Worm (Caenorhabditis elegans) whole organism, midembryonic: ENCODE measurements around the gene mrp-1.

Experiments
- cog-1 ChIP-seq: sonication (generic microtip); optimal IDR thresholded peaks from 2 replicates; lab custom pipeline; 2016; ENCODE audit warnings: missing genetic modification characterization, missing compliant biosample characterization
- flt-1 ChIP-seq: fragments of 200-800 bp; sonication (Bioruptor generic); IDR thresholded peaks from 2 replicates; pipeline ENCODE4 v1.3.6; 2022; ENCODE audit warnings: missing genetic modification characterization, missing compliant biosample characterization
- med-1 ChIP-seq: sonication (generic microtip); optimal IDR thresholded peaks from 2 replicates; lab custom pipeline; 2017; ENCODE audit warnings: missing genetic modification characterization, mild to moderate bottlenecking, missing compliant biosample characterization, antibody characterized with exemption, missing genetic modification reagents; ENCODE audit not compliant: insufficient read depth
- ref-1 ChIP-seq: fragments of 200-800 bp; sonication (Bioruptor generic); conservative IDR thresholded peaks from 2 replicates; pipeline ENCODE4 v1.3.6; 2022; ENCODE audit warnings: missing genetic modification reagents, missing genetic modification characterization, missing compliant biosample characterization
- tab-1 ChIP-seq: fragments of 200-800 bp; sonication (Bioruptor generic); IDR thresholded peaks from 2 replicates; pipeline ENCODE4 v1.3.6; 2022; ENCODE audit warnings: missing genetic modification characterization, missing compliant biosample characterization
- ztf-29 ChIP-seq: fragments of 200-800 bp; sonication (Bioruptor generic); IDR thresholded peaks from 2 replicates; pipeline ENCODE4 v1.3.6; 2022; ENCODE audit warnings: missing genetic modification reagents, missing genetic modification characterization, missing compliant biosample characterization

ce11 chrX:553420-553819, 34.3 kb downstream of the mrp-1 start:
- TF ChIP-seq ztf-29 (GFP tag; lab: Robert Waterston, UW): no peak
- TF ChIP-seq med-1 (GFP tag; lab: Kevin White, UChicago): no peak
- TF ChIP-seq cog-1 (tag; lab: Kevin White, UChicago): no peak
- no peak for TF ChIP-seq tab-1
- no peak for TF ChIP-seq ref-1
- TF ChIP-seq flt-1: no peak
